Worm (Caenorhabditis elegans): Measurements from ENCODE around the gene rpl-9.

- TF ChIP-seq nhr-25 (tag; optimal IDR thresholded peaks at IDR 0.05; ENCODE audit: borderline replicate concordance, insufficient read depth) (no peak), nhr-237 (tag; optimal IDR thresholded peaks at IDR 0.05) (no peak), snpc-4 (tag; optimal IDR thresholded peaks at IDR 0.05) (no peak), daf-8 (GFP tag; IDR thresholded peaks at IDR 0.05) (no peak), nhr-41 (GFP tag; IDR thresholded peaks at IDR 0.05) (no peak), mdl-1 (tag; optimal IDR thresholded peaks at IDR 0.05) (no peak)
Observed at ce11 chrIII:7533012-7533411, 39.6 kb downstream of the rpl-9 start.
